Fruit fly (Drosophila melanogaster) whole organism, embryonic: ENCODE results near the gene CG13833.
A peak's percentile ranks its signal among the peaks of the same experiment; 100 is the strongest.

Experiments used
- Adf1 ChIP-seq: fragments of 200-800 bp; sonication (Bioruptor generic); IDR thresholded peaks from 2 replicates; pipeline ENCODE4 v1.3.6; 2022; ENCODE audit warnings: missing biosample characterization, missing genetic modification characterization
- Antp ChIP-seq: fragments of 200-800 bp; sonication (Bioruptor generic); optimal IDR thresholded peaks from 3 replicates; lab custom pipeline; 2016; ENCODE audit warnings: missing biosample characterization, missing genetic modification characterization
- Asciz ChIP-seq: fragments of 200-800 bp; sonication (Bioruptor generic); optimal IDR thresholded peaks from 2 replicates; lab custom pipeline; 2017; ENCODE audit warnings: missing biosample characterization, mild to moderate bottlenecking, missing genetic modification characterization, missing genetic modification reagents
- Atf3 ChIP-seq: fragments of 200-800 bp; sonication (Bioruptor generic); optimal IDR thresholded peaks from 3 replicates; lab custom pipeline; 2016; ENCODE audit warnings: missing biosample characterization, missing genetic modification characterization
- Atf6 ChIP-seq: fragments of 200-800 bp; sonication (Bioruptor generic); IDR thresholded peaks from 2 replicates; pipeline ENCODE4 v1.3.6; 2022; ENCODE audit warnings: missing biosample characterization, missing genetic modification characterization
- Blimp-1 ChIP-seq: fragments of 200-800 bp; sonication (Bioruptor generic); optimal IDR thresholded peaks from 3 replicates; lab custom pipeline; 2018; ENCODE audit warnings: missing biosample characterization, missing genetic modification characterization, mild to moderate bottlenecking, moderate library complexity, missing genetic modification reagents
- CG10209 ChIP-seq: fragments of 200-800 bp; sonication (Bioruptor generic); optimal IDR thresholded peaks from 3 replicates; lab custom pipeline; 2017; ENCODE audit warnings: missing biosample characterization, mild to moderate bottlenecking, missing genetic modification characterization, missing genetic modification reagents
- CG10979 ChIP-seq: fragments of 200-800 bp; sonication (Bioruptor generic); optimal IDR thresholded peaks from 2 replicates; lab custom pipeline; 2018; ENCODE audit warnings: missing biosample characterization, mild to moderate bottlenecking, missing genetic modification characterization, moderate library complexity
- CG14050 ChIP-seq: fragments of 200-800 bp; sonication (Bioruptor generic); IDR thresholded peaks from 3 replicates; pipeline ENCODE4 v1.3.6; 2022; ENCODE audit warnings: missing biosample characterization, missing genetic modification characterization
- CG14860 ChIP-seq: fragments of 200-800 bp; sonication (Bioruptor generic); IDR thresholded peaks from 3 replicates; pipeline ENCODE4 v1.3.6; 2022; ENCODE audit warnings: missing biosample characterization, missing genetic modification characterization; ENCODE audit not compliant: partially characterized antibody
- CG16815 ChIP-seq: fragments of 200-800 bp; sonication (Bioruptor generic); optimal IDR thresholded peaks from 3 replicates; lab custom pipeline; 2017; ENCODE audit warnings: missing biosample characterization, mild to moderate bottlenecking, missing genetic modification characterization
- CG4617 ChIP-seq: fragments of 200-800 bp; sonication (Bioruptor generic); optimal IDR thresholded peaks from 3 replicates; lab custom pipeline; 2016; ENCODE audit warnings: missing biosample characterization, missing genetic modification characterization, borderline replicate concordance
- CG4730 ChIP-seq: fragments of 200-800 bp; sonication (Bioruptor generic); IDR thresholded peaks from 2 replicates; pipeline ENCODE4 v1.3.6; 2022; ENCODE audit warnings: missing biosample characterization, missing genetic modification characterization
- CG6254 ChIP-seq: fragments of 200-800 bp; sonication (Bioruptor generic); optimal IDR thresholded peaks from 3 replicates; lab custom pipeline; 2017; ENCODE audit warnings: mild to moderate bottlenecking, missing biosample characterization, missing genetic modification reagents, missing genetic modification characterization
- CG7357 ChIP-seq: fragments of 200-800 bp; sonication (Bioruptor generic); IDR thresholded peaks from 3 replicates; pipeline ENCODE4 v1.3.6; 2022; ENCODE audit warnings: missing biosample characterization, missing genetic modification characterization
- CG7786 ChIP-seq: fragments of 200-800 bp; sonication (Bioruptor generic); optimal IDR thresholded peaks from 2 replicates; lab custom pipeline; 2016; ENCODE audit warnings: missing biosample characterization, missing genetic modification characterization
- CG7928 ChIP-seq: fragments of 200-800 bp; sonication (Bioruptor generic); optimal IDR thresholded peaks from 2 replicates; lab custom pipeline; 2017; ENCODE audit warnings: missing biosample characterization, mild to moderate bottlenecking, missing genetic modification characterization
- CG8924 ChIP-seq: fragments of 200-800 bp; optimal IDR thresholded peaks from 3 replicates; lab custom pipeline; 2019; ENCODE audit warnings: missing biosample characterization, mild to moderate bottlenecking, missing genetic modification characterization, moderate library complexity
- CG9727 ChIP-seq: fragments of 200-800 bp; sonication (Bioruptor generic); optimal IDR thresholded peaks from 3 replicates; lab custom pipeline; 2017; ENCODE audit warnings: missing biosample characterization, mild to moderate bottlenecking, missing genetic modification characterization
- CHES-1-like ChIP-seq: fragments of 200-800 bp; sonication (Bioruptor generic); optimal IDR thresholded peaks from 2 replicates; lab custom pipeline; 2016; ENCODE audit warnings: missing biosample characterization, missing genetic modification characterization
- Dek ChIP-seq: fragments of 200-800 bp; sonication (Bioruptor generic); optimal IDR thresholded peaks from 3 replicates; lab custom pipeline; 2019; ENCODE audit warnings: missing biosample characterization, mild to moderate bottlenecking, missing genetic modification characterization, moderate library complexity
- Fer2 ChIP-seq: fragments of 200-800 bp; sonication (Bioruptor generic); optimal IDR thresholded peaks from 2 replicates; lab custom pipeline; 2018; ENCODE audit warnings: missing biosample characterization, mild to moderate bottlenecking, missing genetic modification characterization, moderate library complexity
- Hr3 ChIP-seq: fragments of 200-800 bp; sonication (Bioruptor generic); optimal IDR thresholded peaks from 3 replicates; lab custom pipeline; 2016; ENCODE audit warnings: missing biosample characterization, missing genetic modification characterization
- Hsf ChIP-seq: fragments of 200-800 bp; sonication (Bioruptor generic); optimal IDR thresholded peaks from 3 replicates; lab custom pipeline; 2016; ENCODE audit warnings: missing biosample characterization, missing genetic modification characterization
- MTF-1 ChIP-seq: fragments of 200-800 bp; sonication (Bioruptor generic); optimal IDR thresholded peaks from 2 replicates; lab custom pipeline; 2018; ENCODE audit warnings: missing biosample characterization, mild to moderate bottlenecking, missing genetic modification characterization, borderline replicate concordance
- Mad ChIP-seq: fragments of 200-800 bp; sonication (Bioruptor generic); optimal IDR thresholded peaks from 2 replicates; lab custom pipeline; 2016; ENCODE audit warnings: missing biosample characterization, missing genetic modification characterization
- Nf-YA ChIP-seq: fragments of 200-800 bp; sonication (Bioruptor generic); IDR thresholded peaks from 2 replicates; pipeline ENCODE4 v1.3.6; 2022; ENCODE audit warnings: missing biosample characterization, missing genetic modification characterization
- Ravus ChIP-seq: fragments of 200-800 bp; sonication (Bioruptor generic); IDR thresholded peaks from 2 replicates; pipeline ENCODE4 v1.3.6; 2022; ENCODE audit warnings: missing biosample characterization, missing genetic modification characterization
- Tbp ChIP-seq: fragments of >200 bp; optimal IDR thresholded peaks from 2 replicates; lab custom pipeline; 2018; ENCODE audit warnings: missing biosample characterization, missing genetic modification characterization
- Vsx1 ChIP-seq: fragments of 200-800 bp; sonication (Bioruptor generic); optimal IDR thresholded peaks from 2 replicates; lab custom pipeline; 2017; ENCODE audit warnings: missing biosample characterization, mild to moderate bottlenecking, missing genetic modification characterization, missing genetic modification reagents
- ato ChIP-seq: fragments of 200-800 bp; sonication (Bioruptor generic); IDR thresholded peaks from 2 replicates; pipeline ENCODE4 v1.3.6; 2022; ENCODE audit warnings: missing biosample characterization, missing genetic modification characterization; ENCODE audit not compliant: partially characterized antibody
- az2 ChIP-seq: fragments of 200-800 bp; sonication (Bioruptor generic); optimal IDR thresholded peaks from 3 replicates; lab custom pipeline; 2016; ENCODE audit warnings: missing biosample characterization, missing genetic modification characterization
- chm ChIP-seq: fragments of 200-800 bp; sonication (Bioruptor generic); IDR thresholded peaks from 2 replicates; pipeline ENCODE4 v1.3.6; 2022; ENCODE audit warnings: missing biosample characterization, missing genetic modification characterization
- disco-r ChIP-seq: fragments of 200-800 bp; sonication (Bioruptor generic); optimal IDR thresholded peaks from 2 replicates; lab custom pipeline; 2016; ENCODE audit warnings: missing biosample characterization, missing genetic modification characterization
- dpn ChIP-seq, 2 experiments: fragments of 200-800 bp; sonication (Bioruptor generic); optimal IDR thresholded peaks; 3 replicates each; lab custom pipeline; 2016; ENCODE audit warnings: missing biosample characterization in 2 of 2, missing genetic modification characterization in 2 of 2
- eve ChIP-seq, 2 experiments: fragments of >200 bp; optimal IDR thresholded peaks; 2 replicates each; lab custom pipeline; 2017; ENCODE audit warnings: missing biosample characterization in 2 of 2, missing genetic modification characterization in 2 of 2
- gt ChIP-seq: fragments of 200-800 bp; sonication (Bioruptor generic); IDR thresholded peaks from 2 replicates; pipeline ENCODE4 v1.3.6; 2022; ENCODE audit warnings: missing biosample characterization, missing genetic modification characterization
- hbn ChIP-seq: fragments of 200-800 bp; sonication (Bioruptor generic); IDR thresholded peaks from 2 replicates; pipeline ENCODE4 v1.3.6; 2022; ENCODE audit warnings: missing biosample characterization, missing genetic modification characterization; ENCODE audit not compliant: partially characterized antibody
- hth ChIP-seq: fragments of >200 bp; optimal IDR thresholded peaks from 2 replicates; lab custom pipeline; 2017; ENCODE audit warnings: inconsistent platforms
- kay ChIP-seq: fragments of 200-800 bp; sonication (Bioruptor generic); optimal IDR thresholded peaks from 2 replicates; lab custom pipeline; 2016; ENCODE audit warnings: missing biosample characterization, missing genetic modification characterization
- klu ChIP-seq: fragments of 200-800 bp; sonication (Bioruptor generic); IDR thresholded peaks from 2 replicates; pipeline ENCODE4 v1.3.6; 2022; ENCODE audit warnings: missing biosample characterization, missing genetic modification characterization
- knrl ChIP-seq: fragments of 200-800 bp; sonication (Bioruptor generic); IDR thresholded peaks from 3 replicates; pipeline ENCODE4 v1.3.6; 2022; ENCODE audit warnings: missing biosample characterization, missing genetic modification characterization; ENCODE audit not compliant: partially characterized antibody
- lbe ChIP-seq: fragments of 200-800 bp; sonication (Bioruptor generic); optimal IDR thresholded peaks from 2 replicates; lab custom pipeline; 2016; ENCODE audit warnings: missing biosample characterization, mild to moderate bottlenecking, missing genetic modification characterization
- lov ChIP-seq, 2 experiments: fragments of 200-800 bp in 1 of 2; fragments of >200 bp in 1 of 2; sonication (Bioruptor generic) in 1 of 2; IDR thresholded peaks in 1 of 2; optimal IDR thresholded peaks in 1 of 2; 2 replicates in 1 of 2; 3 replicates in 1 of 2; pipeline versions ENCODE4 v1.3.6 to Lab custom; 2017 to 2022; ENCODE audit warnings: missing biosample characterization in 1 of 2, missing genetic modification characterization in 1 of 2
- luna ChIP-seq: fragments of 200-800 bp; sonication (Bioruptor generic); optimal IDR thresholded peaks from 2 replicates; lab custom pipeline; 2016; ENCODE audit warnings: missing biosample characterization, missing genetic modification characterization
- nau ChIP-seq: fragments of 200-800 bp; sonication (Bioruptor generic); optimal IDR thresholded peaks from 3 replicates; lab custom pipeline; 2017; ENCODE audit warnings: missing biosample characterization, mild to moderate bottlenecking, missing genetic modification characterization, missing genetic modification reagents
- nerfin-1 ChIP-seq: fragments of 200-800 bp; sonication (Bioruptor generic); optimal IDR thresholded peaks from 3 replicates; lab custom pipeline; 2019; ENCODE audit warnings: missing biosample characterization, mild to moderate bottlenecking, missing genetic modification characterization, moderate library complexity
- peb ChIP-seq: fragments of 200-800 bp; sonication (Bioruptor generic); IDR thresholded peaks from 2 replicates; pipeline ENCODE4 v1.3.6; 2022; ENCODE audit warnings: missing biosample characterization, missing genetic modification characterization
- run ChIP-seq: fragments of 200-800 bp; sonication (Bioruptor generic); optimal IDR thresholded peaks from 3 replicates; lab custom pipeline; 2018; ENCODE audit warnings: missing biosample characterization, mild to moderate bottlenecking, missing genetic modification characterization
- sqz ChIP-seq: fragments of 200-800 bp; sonication (Bioruptor generic); optimal IDR thresholded peaks from 3 replicates; lab custom pipeline; 2018; ENCODE audit warnings: missing biosample characterization, mild to moderate bottlenecking, missing genetic modification characterization

Gene CG13833

dm6 chr3R:23053936-23054335 lies 18.6 kb upstream of the CG13833 start, which contains the start of gene p53 (continued):
- TF ChIP-seq CG4617 (peak; percentile 21), CG4730 (GFP tag; lab: Robert Waterston, UW) (peak; percentile 55), Atf6 (GFP tag; lab: Robert Waterston, UW) (peak; percentile 58), Asciz (GFP tag; lab: Kevin White, UChicago) (peak; percentile 74), hbn (peak; percentile 67), hth (no peak), CG7357 (no peak), dpn (GFP tag; optimal IDR thresholded peaks at IDR 0.05; lab: Kevin White, UChicago) (peak; percentile 50 to 82), lov (optimal IDR thresholded peaks at IDR 0.05; lab: Kevin White, UChicago) (no peak), lov (GFP tag; IDR thresholded peaks at IDR 0.05; lab: Robert Waterston, UW) (peak; percentile 84; the same call in 2 of the 3 replicates), Nf-YA (GFP tag; lab: Robert Waterston, UW) (peak; percentile 48), sqz (peak; percentile 45), Atf3 (GFP tag; lab: Kevin White, UChicago) (peak; percentile 59), CG7786 (peak; percentile 28), luna (peak; percentile 64), disco-r (GFP tag; lab: Kevin White, UChicago) (peak; percentile 80), Adf1 (GFP tag; lab: Robert Waterston, UW) (no peak), Mad (GFP tag; lab: Kevin White, UChicago) (peak; percentile 77), MTF-1 (peak; percentile 86), CHES-1-like (GFP tag; lab: Kevin White, UChicago) (peak; percentile 68), Dek (tag; lab: Kevin White, UChicago) (peak; percentile 37), nau (GFP tag; lab: Kevin White, UChicago) (peak; percentile 86), CG8924 (tag; lab: Kevin White, UChicago) (no peak), lbe (peak; percentile 29), CG7928 (GFP tag; lab: Kevin White, UChicago) (peak; percentile 84), Tbp (GFP tag; lab: Kevin White, UChicago) (no peak), az2 (GFP tag; lab: Kevin White, UChicago) (peak; percentile 31), nerfin-1 (tag; lab: Kevin White, UChicago) (peak; percentile 51), CG10209 (GFP tag; lab: Kevin White, UChicago) (peak; percentile 71), CG9727 (GFP tag; lab: Kevin White, UChicago) (peak; percentile 86), Blimp-1 (GFP tag; lab: Kevin White, UChicago) (peak; percentile 41), Ravus (GFP tag; lab: Robert Waterston, UW) (no peak), CG14050 (GFP tag; lab: Robert Waterston, UW) (peak; percentile 73), eve (GFP tag; optimal IDR thresholded peaks at IDR 0.05; lab: Kevin White, UChicago) (no peak), run (no peak), Antp (GFP tag; lab: Kevin White, UChicago) (peak; percentile 13), gt (GFP tag; lab: Robert Waterston, UW) (no peak), Hr3 (GFP tag; lab: Kevin White, UChicago) (peak; percentile 50), knrl (GFP tag; lab: Robert Waterston, UW) (peak; percentile 74; the same call in 2 of the 3 replicates), kay (GFP tag; lab: Kevin White, UChicago) (peak; percentile 27), Vsx1 (peak; percentile 81), CG16815 (GFP tag; lab: Kevin White, UChicago) (peak; percentile 19), CG14860 (peak; percentile 63), CG6254 (GFP tag; lab: Kevin White, UChicago) (peak; percentile 62), chm (GFP tag; lab: Robert Waterston, UW) (peak; percentile 86), klu (peak; percentile 42; the same call in 1 of the 2 replicates), Hsf (GFP tag; lab: Kevin White, UChicago) (peak; percentile 83), ato (GFP tag; lab: Robert Waterston, UW) (peak; percentile 70), Fer2 (peak; percentile 57), peb (GFP tag; lab: Robert Waterston, UW) (0 out of 2 replicates have a peak, but pooled peaks have one; percentile 27), CG10979 (tag; lab: Kevin White, UChicago) (peak; percentile 49)
